Comparison of ENCODE assay signal across 1 fruit fly cellular context in the genomic region with DNA sequence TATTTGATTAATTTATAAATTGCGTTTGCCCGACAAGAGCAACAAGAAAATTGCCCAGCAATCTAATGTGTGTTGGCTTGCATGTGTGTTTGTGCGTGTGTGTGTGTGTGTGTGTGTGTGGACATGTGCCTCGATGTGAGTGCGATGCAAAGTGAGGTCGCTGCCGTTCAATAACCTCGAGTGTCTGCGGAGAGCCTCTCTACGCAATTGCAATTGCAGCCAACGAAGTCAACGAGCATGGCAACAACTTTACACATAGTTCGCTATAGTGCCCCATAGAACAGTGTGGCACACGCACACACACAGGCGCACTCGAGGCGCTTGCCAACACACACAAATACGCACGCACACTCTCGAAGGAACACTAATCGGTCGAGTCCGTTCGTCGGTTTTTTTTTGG.
TF ChIP-seq lines count a peak whose summit lies in the region.

No protein-coding gene starts in this region.

TF ChIP-seq in whole organism, embryonic, 481 proteins besides CTCF, POLR2A, EP300 and RAD21 (continued from another document):
- no peak for TF ChIP-seq Sin3A (optimal IDR thresholded peaks at IDR 0.05; lab: Kevin White, UChicago)
- no peak for TF ChIP-seq CG18262 (tag; optimal IDR thresholded peaks at IDR 0.05; lab: Kevin White, UChicago)
- TF ChIP-seq Deaf1 (tag; optimal IDR thresholded peaks at IDR 0.05; lab: Kevin White, UChicago) = peak; percentile 15
- TF ChIP-seq CG8089 (GFP tag; optimal IDR thresholded peaks at IDR 0.05; lab: Kevin White, UChicago) = no peak
- TF ChIP-seq zen2 (GFP tag; IDR thresholded peaks at IDR 0.05; lab: Robert Waterston, UW; ENCODE audit: partially characterized antibody) = peak; percentile 14; the same call in 1 of the 3 replicates
- no peak for TF ChIP-seq CG34422 (GFP tag; IDR thresholded peaks at IDR 0.05; lab: Robert Waterston, UW)
- no peak for TF ChIP-seq Scr (GFP tag; IDR thresholded peaks at IDR 0.05; lab: Robert Waterston, UW; ENCODE audit: partially characterized antibody)
- TF ChIP-seq Mad (GFP tag; optimal IDR thresholded peaks at IDR 0.05; lab: Kevin White, UChicago) = no peak
- peak; percentile 75 for TF ChIP-seq cg (GFP tag; optimal IDR thresholded peaks at IDR 0.05; lab: Kevin White, UChicago)
- no peak for TF ChIP-seq dysf (GFP tag; IDR thresholded peaks at IDR 0.05; lab: Robert Waterston, UW)
- no peak for TF ChIP-seq CG12659 (GFP tag; optimal IDR thresholded peaks at IDR 0.05; lab: Kevin White, UChicago)
- no peak for TF ChIP-seq luna (GFP tag; optimal IDR thresholded peaks at IDR 0.05; lab: Kevin White, UChicago)
- no peak for TF ChIP-seq Stat92E (GFP tag; optimal IDR thresholded peaks at IDR 0.05; lab: Kevin White, UChicago)
- no peak for TF ChIP-seq lab (GFP tag; optimal IDR thresholded peaks at IDR 0.05; lab: Kevin White, UChicago)
- no peak for TF ChIP-seq ssp (GFP tag; IDR thresholded peaks at IDR 0.05; lab: Robert Waterston, UW)
- TF ChIP-seq CG15269 (tag; optimal IDR thresholded peaks at IDR 0.05; lab: Kevin White, UChicago) = no peak
- TF ChIP-seq Abd-B (GFP tag; optimal IDR thresholded peaks at IDR 0.05; lab: Kevin White, UChicago) = no peak
- TF ChIP-seq CG8478 (optimal IDR thresholded peaks at IDR 0.05; lab: Kevin White, UChicago) = peak; percentile 50
- no peak for TF ChIP-seq CG9817 (tag; optimal IDR thresholded peaks at IDR 0.05; lab: Kevin White, UChicago)
- peak; percentile 22; the same call in 1 of the 2 replicates for TF ChIP-seq sens-2 (GFP tag; IDR thresholded peaks at IDR 0.05; lab: Robert Waterston, UW)
- no peak for TF ChIP-seq pita (GFP tag; optimal IDR thresholded peaks at IDR 0.05; lab: Kevin White, UChicago)
- TF ChIP-seq B-H1 (GFP tag; IDR thresholded peaks at IDR 0.05; lab: Robert Waterston, UW) = no peak
- TF ChIP-seq fd102C (GFP tag; optimal IDR thresholded peaks at IDR 0.05; lab: Kevin White, UChicago) = no peak
- no peak for TF ChIP-seq HLHmδ (GFP tag; optimal IDR thresholded peaks at IDR 0.05; lab: Kevin White, UChicago)
- no peak for TF ChIP-seq CoRest (tag; optimal IDR thresholded peaks at IDR 0.05; lab: Kevin White, UChicago)
- no peak for TF ChIP-seq CG8388 (GFP tag; optimal IDR thresholded peaks at IDR 0.05; lab: Kevin White, UChicago)
- TF ChIP-seq hth (optimal IDR thresholded peaks at IDR 0.05; lab: Kevin White, UChicago) = no peak
- TF ChIP-seq CG7839 (tag; optimal IDR thresholded peaks at IDR 0.05; lab: Kevin White, UChicago) = no peak
- TF ChIP-seq Xbp1 (GFP tag; optimal IDR thresholded peaks at IDR 0.05; lab: Kevin White, UChicago) = no peak
- TF ChIP-seq CG7357 (GFP tag; IDR thresholded peaks at IDR 0.05; lab: Robert Waterston, UW) = no peak
- no peak for TF ChIP-seq CG12219 (GFP tag; optimal IDR thresholded peaks at IDR 0.05; lab: Kevin White, UChicago)
- TF ChIP-seq CG7372 (GFP tag; IDR thresholded peaks at IDR 0.05; lab: Robert Waterston, UW) = no peak
- TF ChIP-seq CG2202 (tag; optimal IDR thresholded peaks at IDR 0.05; lab: Kevin White, UChicago) = no peak
- TF ChIP-seq B-H2 (GFP tag; optimal IDR thresholded peaks at IDR 0.05; lab: Kevin White, UChicago) = no peak
- TF ChIP-seq abd-A (tag; optimal IDR thresholded peaks at IDR 0.05; lab: Kevin White, UChicago) = no peak
